Worm (Caenorhabditis elegans): ENCODE data around the gene nspe-2.

Gene nspe-2

ce11 chrII:12572760-12573159 lies 46.4 kb downstream of the nspe-2 start, which contains the start of gene Y38E10A.35:
Gene Y38E10A.35, minus strand, starts transcription at chrII:12572860.
- TF ChIP-seq nhr-12 (tag; optimal IDR thresholded peaks at IDR 0.05), result no peak
- no peak for TF ChIP-seq lin-11 (tag; optimal IDR thresholded peaks at IDR 0.05)

- no peak for TF ChIP-seq lin-39 (tag; optimal IDR thresholded peaks at IDR 0.05)
- no peak for TF ChIP-seq nhr-12 (tag; optimal IDR thresholded peaks at IDR 0.05)
- TF ChIP-seq skn-1 (tag; optimal IDR thresholded peaks at IDR 0.05), result no peak
- no peak for TF ChIP-seq ceh-82 (tag; optimal IDR thresholded peaks at IDR 0.05)
- no peak for TF ChIP-seq sem-4 (tag; optimal IDR thresholded peaks at IDR 0.05)
- TF ChIP-seq ztf-1 (GFP tag; conservative IDR thresholded peaks at IDR 0.05), result no peak
- no peak for TF ChIP-seq lsy-2 (tag; optimal IDR thresholded peaks at IDR 0.05)
- no peak for TF ChIP-seq nhr-23 (tag; optimal IDR thresholded peaks at IDR 0.05)
- TF ChIP-seq ZK546.5 (tag; optimal IDR thresholded peaks at IDR 0.05), result no peak
- TF ChIP-seq Y55F3AM.14 (GFP tag; optimal IDR thresholded peaks at IDR 0.05), result no peak
- no peak for TF ChIP-seq ztf-11 (tag; optimal IDR thresholded peaks at IDR 0.05)
- TF ChIP-seq elt-3 (tag; optimal IDR thresholded peaks at IDR 0.05), result no peak
- TF ChIP-seq snpc-4 (tag; optimal IDR thresholded peaks at IDR 0.05), result no peak
- no peak for TF ChIP-seq nhr-25 (tag; optimal IDR thresholded peaks at IDR 0.05)
- TF ChIP-seq F13H6.1 (tag; optimal IDR thresholded peaks at IDR 0.05), result no peak
- TF ChIP-seq gmeb-1 (tag; optimal IDR thresholded peaks at IDR 0.05), result no peak
- no peak for TF ChIP-seq sma-3 (GFP tag; optimal IDR thresholded peaks at IDR 0.05)
Observed at ce11 chrII:12570523-12570922, 48.7 kb downstream of the nspe-2 start, which contains the start of gene Y38E10A.1. Gene Y38E10A.1, minus strand, starts transcription at chrII:12570623.

All from whole organism, L2 larva.